Worm (Caenorhabditis elegans): Measurements from ENCODE around the gene srh-296.

Gene srh-296

ce11 chrV:17793986-17794385, 16.2 kb upstream of the srh-296 start, which contains the start of gene srh-289:
srh-289 (minus strand) TSS chrV:17794086.
- TF ChIP-seq unc-120 (tag; optimal IDR thresholded peaks at IDR 0.05; ENCODE audit: poor library complexity, severe bottlenecking) (no peak), sem-2 (GFP tag; optimal IDR thresholded peaks at IDR 0.05) (no peak), ceh-43 (GFP tag; optimal IDR thresholded peaks at IDR 0.05) (no peak), lsy-2 (tag; optimal IDR thresholded peaks at IDR 0.05) (no peak), hlh-1 (tag; optimal IDR thresholded peaks at IDR 0.05) (no peak), mep-1 (tag; optimal IDR thresholded peaks at IDR 0.05) (no peak), nhr-28 (tag; optimal IDR thresholded peaks at IDR 0.05) (no peak), ham-2 (GFP tag; optimal IDR thresholded peaks at IDR 0.05) (no peak), elt-3 (tag; optimal IDR thresholded peaks at IDR 0.05) (no peak), zip-8 (tag; optimal IDR thresholded peaks at IDR 0.05) (no peak), ces-1 (GFP tag; optimal IDR thresholded peaks at IDR 0.05) (no peak), ceh-39 (tag; optimal IDR thresholded peaks at IDR 0.05) (no peak), mab-5 (tag; optimal IDR thresholded peaks at IDR 0.05) (no peak)

ce11 chrV:17795655-17796054, 14.5 kb upstream of the srh-296 start, which contains the start of gene srh-288:
srh-288 (minus strand) TSS chrV:17795755.
- no peak for TF ChIP-seq blmp-1 (tag; optimal IDR thresholded peaks at IDR 0.05)
- no peak for TF ChIP-seq mep-1 (tag; optimal IDR thresholded peaks at IDR 0.05)
- TF ChIP-seq ceh-83 (GFP tag; optimal IDR thresholded peaks at IDR 0.05), result no peak
- no peak for TF ChIP-seq tbx-8 (GFP tag; optimal IDR thresholded peaks at IDR 0.05)
- TF ChIP-seq nhr-28 (tag; optimal IDR thresholded peaks at IDR 0.05), result no peak
- TF ChIP-seq flh-1 (GFP tag; optimal IDR thresholded peaks at IDR 0.05), result no peak

- no peak for TF ChIP-seq M03D4.4 (tag; optimal IDR thresholded peaks at IDR 0.05)
- TF ChIP-seq drap-1 (GFP tag; optimal IDR thresholded peaks at IDR 0.05), result no peak
- no peak for TF ChIP-seq mep-1 (tag; optimal IDR thresholded peaks at IDR 0.05)
- TF ChIP-seq mab-5 (tag; optimal IDR thresholded peaks at IDR 0.05), result no peak
- no peak for TF ChIP-seq nhr-76 (tag; optimal IDR thresholded peaks at IDR 0.05)
- TF ChIP-seq blmp-1 (tag; optimal IDR thresholded peaks at IDR 0.05), result no peak
- no peak for TF ChIP-seq ceh-39 (tag; optimal IDR thresholded peaks at IDR 0.05)
- no peak for TF ChIP-seq lsy-2 (tag; optimal IDR thresholded peaks at IDR 0.05)
- TF ChIP-seq nhr-2 (tag; optimal IDR thresholded peaks at IDR 0.05), result no peak
- no peak for TF ChIP-seq ceh-43 (GFP tag; optimal IDR thresholded peaks at IDR 0.05)
- no peak for TF ChIP-seq nhr-28 (tag; optimal IDR thresholded peaks at IDR 0.05)
- no peak for TF ChIP-seq sptf-1 (tag; optimal IDR thresholded peaks at IDR 0.05)
- no peak for TF ChIP-seq ces-1 (GFP tag; optimal IDR thresholded peaks at IDR 0.05)
- TF ChIP-seq pha-4 (tag; optimal IDR thresholded peaks at IDR 0.05), result no peak
- TF ChIP-seq unc-62 (GFP tag; optimal IDR thresholded peaks at IDR 0.05), result no peak
- TF ChIP-seq mls-2 (tag; optimal IDR thresholded peaks at IDR 0.05), result no peak
- TF ChIP-seq nhr-12 (tag; optimal IDR thresholded peaks at IDR 0.05), result no peak
- no peak for TF ChIP-seq ham-2 (GFP tag; optimal IDR thresholded peaks at IDR 0.05)
- no peak for TF ChIP-seq lin-13 (tag; optimal IDR thresholded peaks at IDR 0.05)
- TF ChIP-seq elt-1 (tag; optimal IDR thresholded peaks at IDR 0.05; ENCODE audit: borderline replicate concordance, insufficient read depth), result no peak
These were observed 11.4 kb upstream of the srh-296 start, which contains the start of gene srx-18 for ce11 chrV:17798789-17799188. srx-18 (minus strand) TSS chrV:17798889.

ce11 chrV:17800538-17800937, 9.6 kb upstream of the srh-296 start, which contains the start of gene srh-287:
srh-287 (plus strand) TSS chrV:17800838.
- TF ChIP-seq ces-1 (GFP tag; optimal IDR thresholded peaks at IDR 0.05) (no peak), cnd-1 (tag; optimal IDR thresholded peaks at IDR 0.05) (no peak), ham-2 (GFP tag; optimal IDR thresholded peaks at IDR 0.05) (no peak), nhr-2 (tag; optimal IDR thresholded peaks at IDR 0.05) (no peak), mab-5 (tag; optimal IDR thresholded peaks at IDR 0.05) (no peak), ztf-11 (tag; optimal IDR thresholded peaks at IDR 0.05) (no peak), flh-1 (GFP tag; optimal IDR thresholded peaks at IDR 0.05) (no peak), unc-120 (tag; optimal IDR thresholded peaks at IDR 0.05; ENCODE audit: poor library complexity, severe bottlenecking) (no peak), nhr-237 (tag; optimal IDR thresholded peaks at IDR 0.05) (no peak), lsy-2 (tag; optimal IDR thresholded peaks at IDR 0.05) (no peak), ceh-83 (GFP tag; optimal IDR thresholded peaks at IDR 0.05) (no peak), unc-39 (tag; optimal IDR thresholded peaks at IDR 0.05) (no peak), sptf-1 (tag; optimal IDR thresholded peaks at IDR 0.05) (no peak), nhr-12 (tag; optimal IDR thresholded peaks at IDR 0.05) (no peak)

ce11 chrV:17802519-17802918, 7.6 kb upstream of the srh-296 start, which contains the start of the genes Y94A7B.11 and srh-292:
Y94A7B.11 (minus strand) TSS chrV:17802619.
srh-292 (plus strand) TSS chrV:17802769.
- TF ChIP-seq mls-2 (tag; optimal IDR thresholded peaks at IDR 0.05) (no peak), snpc-4 (tag; optimal IDR thresholded peaks at IDR 0.05) (no peak), lsy-2 (tag; optimal IDR thresholded peaks at IDR 0.05) (no peak), unc-120 (tag; optimal IDR thresholded peaks at IDR 0.05; ENCODE audit: poor library complexity, severe bottlenecking) (no peak), tbx-8 (GFP tag; optimal IDR thresholded peaks at IDR 0.05) (no peak)
